Worm (Caenorhabditis elegans) whole organism, mixed stage, embryonic: ENCODE measurements around the gene C25D7.5.

Experiments used
- nhr-237 ChIP-seq: fragments of 150-350 bp; optimal IDR thresholded peaks from 2 replicates; lab custom pipeline; 2014; ENCODE audit warnings: missing biosample characterization, missing genetic modification characterization
- nhr-28 ChIP-seq: fragments of 150-350 bp; optimal IDR thresholded peaks from 2 replicates; lab custom pipeline; 2014; ENCODE audit warnings: missing biosample characterization, missing genetic modification characterization
- nhr-76 ChIP-seq: sonication (generic microtip); optimal IDR thresholded peaks from 2 replicates; lab custom pipeline; 2017; ENCODE audit warnings: missing biosample characterization, missing genetic modification characterization
- pha-4 ChIP-seq: fragments of 150-350 bp; optimal IDR thresholded peaks from 2 replicates; lab custom pipeline; 2018; ENCODE audit warnings: missing biosample characterization, missing genetic modification reagents, missing genetic modification characterization
- snpc-4 ChIP-seq: fragments of 150-350 bp; optimal IDR thresholded peaks from 2 replicates; lab custom pipeline; 2014; ENCODE audit warnings: missing biosample characterization, missing genetic modification characterization
- tbx-8 ChIP-seq: fragments of 200-800 bp; sonication (Bioruptor generic); optimal IDR thresholded peaks from 2 replicates; lab custom pipeline; 2018; ENCODE audit warnings: mild to moderate bottlenecking, missing genetic modification characterization, moderate library complexity, missing compliant biosample characterization
- unc-39 ChIP-seq: fragments of 150-350 bp; optimal IDR thresholded peaks from 2 replicates; lab custom pipeline; 2014; ENCODE audit warnings: missing biosample characterization, missing genetic modification characterization

DNA sequence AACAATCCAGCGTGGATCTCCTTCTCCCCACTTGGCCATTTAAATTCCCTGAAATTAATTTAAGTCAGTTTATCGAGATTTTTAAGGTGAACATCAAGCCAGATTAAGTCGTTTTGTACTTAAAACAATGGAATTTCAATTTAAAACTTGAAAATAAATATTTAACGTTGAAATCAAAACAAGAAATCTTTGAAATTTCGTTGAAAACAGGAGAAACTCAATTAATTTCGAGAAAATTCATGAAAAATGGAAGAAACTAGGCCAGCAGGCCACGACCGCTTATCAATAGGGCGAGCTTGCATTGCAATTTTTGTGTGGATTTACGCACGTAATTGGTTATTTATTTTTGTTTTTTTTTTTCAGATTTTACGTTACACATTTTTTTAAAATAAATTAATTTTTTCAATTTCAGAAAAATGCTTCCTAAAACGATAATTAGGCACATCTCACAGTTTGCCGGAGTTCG, 32.9 kb downstream of the C25D7.5 start, which contains the start of the genes ahsa-1 and C01G10.7:
- TF ChIP-seq pha-4 (tag; lab: Kevin White, UChicago), result peak; percentile 46
- TF ChIP-seq nhr-76 (tag; lab: Kevin White, UChicago), result no peak
- no peak for TF ChIP-seq unc-39 (tag; lab: Kevin White, UChicago)
- no peak for TF ChIP-seq tbx-8 (GFP tag; lab: Kevin White, UChicago)
- TF ChIP-seq nhr-237 (tag; lab: Kevin White, UChicago), result peak; percentile 90
- no peak for TF ChIP-seq nhr-28 (tag; lab: Kevin White, UChicago)
- TF ChIP-seq snpc-4 (tag; lab: Kevin White, UChicago), result no peak
